Worm (Caenorhabditis elegans) whole organism, L2 larva: ENCODE data around the gene str-244.

Source experiments
- blmp-1 ChIP-seq: sonication (generic microtip); optimal IDR thresholded peaks from 2 replicates; lab custom pipeline; 2017; ENCODE audit warnings: missing genetic modification characterization, mild to moderate bottlenecking, missing compliant biosample characterization, antibody characterized with exemption, moderate library complexity; ENCODE audit not compliant: insufficient read depth
- lin-13 ChIP-seq: fragments of 150-350 bp; optimal IDR thresholded peaks from 2 replicates; lab custom pipeline; 2014; ENCODE audit warnings: missing biosample characterization, missing genetic modification reagents, missing genetic modification characterization
- lsy-2 ChIP-seq, 2 experiments: fragments of 150-350 bp in 1 of 2; sonication (generic microtip) in 1 of 2; optimal IDR thresholded peaks; 2 replicates each; lab custom pipeline; 2014 to 2017; ENCODE audit warnings: missing biosample characterization in 2 of 2, missing genetic modification characterization in 2 of 2
- mab-5 ChIP-seq: fragments of 150-350 bp; optimal IDR thresholded peaks from 2 replicates; lab custom pipeline; 2014; ENCODE audit warnings: missing biosample characterization, missing genetic modification characterization
- mdl-1 ChIP-seq, 2 experiments: fragments of 150-350 bp in 1 of 2; sonication (generic microtip) in 1 of 2; optimal IDR thresholded peaks; 2 replicates each; lab custom pipeline; 2017; ENCODE audit warnings: missing biosample characterization in 2 of 2, missing genetic modification characterization in 2 of 2
- nhr-6 ChIP-seq: fragments of 150-350 bp; optimal IDR thresholded peaks from 2 replicates; lab custom pipeline; 2014; ENCODE audit warnings: missing biosample characterization, missing genetic modification characterization
- snpc-4 ChIP-seq: fragments of 150-350 bp; optimal IDR thresholded peaks from 2 replicates; lab custom pipeline; 2014; ENCODE audit warnings: missing biosample characterization, missing genetic modification characterization
- ztf-4 ChIP-seq: fragments of 150-350 bp; optimal IDR thresholded peaks from 2 replicates; lab custom pipeline; 2014; ENCODE audit warnings: missing biosample characterization, missing genetic modification characterization

- TF ChIP-seq mab-5 (tag; lab: Kevin White, UChicago) = no peak
- no peak for TF ChIP-seq blmp-1
- TF ChIP-seq snpc-4 (tag; lab: Kevin White, UChicago) = no peak
- no peak for TF ChIP-seq lin-13 (GFP tag; lab: Kevin White, UChicago)
- no peak for TF ChIP-seq nhr-6 (tag; lab: Kevin White, UChicago)
- no peak for TF ChIP-seq ztf-4 (tag; lab: Kevin White, UChicago)
- no peak for TF ChIP-seq lsy-2 (tag; optimal IDR thresholded peaks at IDR 0.05; lab: Kevin White, UChicago)
- no peak for TF ChIP-seq mdl-1 (tag; optimal IDR thresholded peaks at IDR 0.05; lab: Kevin White, UChicago)
Measured at ce11 chrV:3058996-3059395, at the start of gene str-244.
